Worm (Caenorhabditis elegans): ENCODE data around the gene F26G1.1.
A peak's percentile ranks its signal among the peaks of the same experiment; 100 is the strongest.

F26G1.1 gene

ce11 chrII:4747063-4747462 is 44.4 kb upstream of the F26G1.1 start:
- TF ChIP-seq hrde-1 (tag; optimal IDR thresholded peaks at IDR 0.05; ENCODE audit: borderline replicate concordance), result no peak
- TF ChIP-seq lin-35 (GFP tag; optimal IDR thresholded peaks at IDR 0.05), result no peak
- TF ChIP-seq K12H6.12 (tag; optimal IDR thresholded peaks at IDR 0.05), result no peak
- no peak for TF ChIP-seq attf-6 (GFP tag; IDR thresholded peaks at IDR 0.05)
- no peak for TF ChIP-seq pha-4 (tag; optimal IDR thresholded peaks at IDR 0.05)
- no peak for TF ChIP-seq lsl-1 (GFP tag; optimal IDR thresholded peaks at IDR 0.05)
- no peak for TF ChIP-seq nhr-120 (GFP tag; IDR thresholded peaks at IDR 0.05)
- no peak for TF ChIP-seq somi-1 (GFP tag; optimal IDR thresholded peaks at IDR 0.05)
- TF ChIP-seq ccch-3 (GFP tag; optimal IDR thresholded peaks at IDR 0.05), result no peak
- no peak for TF ChIP-seq F52B5.7 (tag; optimal IDR thresholded peaks at IDR 0.05)
- TF ChIP-seq ztf-25 (GFP tag; IDR thresholded peaks at IDR 0.05), result no peak
- no peak for TF ChIP-seq sptf-2 (GFP tag; optimal IDR thresholded peaks at IDR 0.05)
- TF ChIP-seq nhr-80 (tag; optimal IDR thresholded peaks at IDR 0.05), result no peak

- no peak for TF ChIP-seq F22D6.2 (tag; optimal IDR thresholded peaks at IDR 0.05)
- TF ChIP-seq him-1 (tag; optimal IDR thresholded peaks at IDR 0.05), result no peak
- no peak for TF ChIP-seq lin-54 (GFP tag; optimal IDR thresholded peaks at IDR 0.05)
- no peak for TF ChIP-seq pha-4 (tag; optimal IDR thresholded peaks at IDR 0.05)
- TF ChIP-seq pbrm-1 (GFP tag; IDR thresholded peaks at IDR 0.05), result no peak
- TF ChIP-seq attf-6 (GFP tag; IDR thresholded peaks at IDR 0.05), result no peak
- TF ChIP-seq zfh-2 (GFP tag; conservative IDR thresholded peaks at IDR 0.05), result no peak
- TF ChIP-seq nfya-1 (tag; optimal IDR thresholded peaks at IDR 0.05; ENCODE audit: borderline replicate concordance, insufficient read depth), result no peak
- TF ChIP-seq hsf-1 (GFP tag; IDR thresholded peaks at IDR 0.05), result no peak
- TF ChIP-seq aptf-3 (GFP tag; IDR thresholded peaks at IDR 0.05), result no peak
Measured at ce11 chrII:4747697-4748096, 43.7 kb upstream of the F26G1.1 start.

- TF ChIP-seq mcd-1 (GFP tag; IDR thresholded peaks at IDR 0.05) (no peak), ceh-58 (GFP tag; IDR thresholded peaks at IDR 0.05) (no peak), egl-18 (GFP tag; IDR thresholded peaks at IDR 0.05) (no peak), sdz-38 (tag; optimal IDR thresholded peaks at IDR 0.05) (no peak), chd-7 (tag; optimal IDR thresholded peaks at IDR 0.05) (no peak), ztf-26 (tag; optimal IDR thresholded peaks at IDR 0.05) (peak; percentile 55), lin-40 (tag; optimal IDR thresholded peaks at IDR 0.05) (peak; percentile 22), somi-1 (GFP tag; optimal IDR thresholded peaks at IDR 0.05) (peak; percentile 35), atf-7 (tag; optimal IDR thresholded peaks at IDR 0.05) (no peak), hsf-1 (GFP tag; IDR thresholded peaks at IDR 0.05) (peak; percentile 77)
Measured at ce11 chrII:4748374-4748773, 43.0 kb upstream of the F26G1.1 start.

- TF ChIP-seq rcor-1 (GFP tag; IDR thresholded peaks at IDR 0.05) (no peak), ceh-40 (GFP tag; IDR thresholded peaks at IDR 0.05) (no peak), ceh-100 (GFP tag; IDR thresholded peaks at IDR 0.05) (no peak), Y53G8AR.9 (GFP tag; conservative IDR thresholded peaks at IDR 0.05) (no peak)
Measured at ce11 chrII:4749581-4749980, 41.8 kb upstream of the F26G1.1 start, which contains the start of gene F41C3.2. Gene F41C3.2 (plus strand): TSS chrII:4749968.

ce11 chrII:4752257-4752728 is 39.1 kb upstream of the F26G1.1 start, which contains the start of gene F41C3.1:
Gene F41C3.1 (plus strand): TSS chrII:4752307.
- no peak for TF ChIP-seq Y95B8A.8 (GFP tag; IDR thresholded peaks at IDR 0.05)
- TF ChIP-seq bed-2 (GFP tag; IDR thresholded peaks at IDR 0.05), result no peak
- no peak for TF ChIP-seq gei-17 (GFP tag; optimal IDR thresholded peaks at IDR 0.05)
- no peak for TF ChIP-seq xnd-1 (tag; optimal IDR thresholded peaks at IDR 0.05)
- TF ChIP-seq snpc-3.4 (tag; optimal IDR thresholded peaks at IDR 0.05), result no peak
- TF ChIP-seq hmg-20 (GFP tag; IDR thresholded peaks at IDR 0.05), result no peak
- no peak for TF ChIP-seq T07F8.4 (tag; optimal IDR thresholded peaks at IDR 0.05)
- no peak for TF ChIP-seq nhr-120 (GFP tag; IDR thresholded peaks at IDR 0.05)
- no peak for TF ChIP-seq ceh-79 (tag; optimal IDR thresholded peaks at IDR 0.05)
- no peak for TF ChIP-seq B0019.2 (GFP tag; conservative IDR thresholded peaks at IDR 0.05)
- no peak for TF ChIP-seq ceh-27 (GFP tag; optimal IDR thresholded peaks at IDR 0.05)
- no peak for TF ChIP-seq lin-35 (GFP tag; optimal IDR thresholded peaks at IDR 0.05)
- TF ChIP-seq rpc-1 (optimal IDR thresholded peaks at IDR 0.05), result no peak
- no peak for TF ChIP-seq rpc-1 (tag; optimal IDR thresholded peaks at IDR 0.05)
